Worm (Caenorhabditis elegans) whole organism, L2 larva: ENCODE data around the gene C51E3.10.

ENCODE experiments used
- C34F6.9 ChIP-seq: fragments of 150-350 bp; optimal IDR thresholded peaks from 2 replicates; lab custom pipeline; 2014; ENCODE audit warnings: missing biosample characterization, missing genetic modification characterization
- R02D3.7 ChIP-seq: fragments of 150-350 bp; optimal IDR thresholded peaks from 2 replicates; lab custom pipeline; 2014; ENCODE audit warnings: missing biosample characterization, missing genetic modification characterization
- blmp-1 ChIP-seq: sonication (generic microtip); optimal IDR thresholded peaks from 2 replicates; lab custom pipeline; 2017; ENCODE audit warnings: missing genetic modification characterization, mild to moderate bottlenecking, missing compliant biosample characterization, antibody characterized with exemption, moderate library complexity; ENCODE audit not compliant: insufficient read depth
- dmd-4 ChIP-seq: sonication (generic microtip); optimal IDR thresholded peaks from 2 replicates; lab custom pipeline; 2017; ENCODE audit warnings: missing biosample characterization, missing genetic modification characterization
- mab-5 ChIP-seq: fragments of 150-350 bp; optimal IDR thresholded peaks from 2 replicates; lab custom pipeline; 2014; ENCODE audit warnings: missing biosample characterization, missing genetic modification characterization
- nhr-12 ChIP-seq: fragments of 150-350 bp; optimal IDR thresholded peaks from 2 replicates; lab custom pipeline; 2014; ENCODE audit warnings: missing biosample characterization, missing genetic modification characterization
- nhr-129 ChIP-seq: fragments of 150-350 bp; optimal IDR thresholded peaks from 2 replicates; lab custom pipeline; 2014; ENCODE audit warnings: missing biosample characterization, missing genetic modification characterization
- peb-1 ChIP-seq: fragments of 150-350 bp; optimal IDR thresholded peaks from 2 replicates; lab custom pipeline; 2014; ENCODE audit warnings: missing biosample characterization, missing genetic modification characterization
- sma-9 ChIP-seq, 2 experiments: fragments of 150-350 bp in 1 of 2; sonication (generic microtip) in 1 of 2; optimal IDR thresholded peaks; 2 replicates each; lab custom pipeline; 2014 to 2016; ENCODE audit warnings: missing genetic modification characterization in 2 of 2, mild to moderate bottlenecking in 1 of 2, missing biosample characterization in 1 of 2, missing compliant biosample characterization in 1 of 2, missing genetic modification reagents in 1 of 2, moderate library complexity in 1 of 2
- unc-62 ChIP-seq: fragments of 150-350 bp; optimal IDR thresholded peaks from 2 replicates; lab custom pipeline; 2014; ENCODE audit warnings: missing biosample characterization, missing genetic modification reagents, missing genetic modification characterization

- TF ChIP-seq mab-5, result no peak
- TF ChIP-seq nhr-129 (tag; lab: Kevin White, UChicago), result no peak
- TF ChIP-seq nhr-12, result no peak
- TF ChIP-seq dmd-4 (tag; lab: Kevin White, UChicago), result no peak
- no peak for TF ChIP-seq sma-9 (GFP tag; optimal IDR thresholded peaks at IDR 0.05; lab: Kevin White, UChicago)
- TF ChIP-seq sma-9 (tag; optimal IDR thresholded peaks at IDR 0.05; lab: Kevin White, UChicago), result no peak
- TF ChIP-seq C34F6.9 (tag; lab: Kevin White, UChicago), result no peak
- TF ChIP-seq unc-62 (GFP tag; lab: Kevin White, UChicago), result no peak
- no peak for TF ChIP-seq blmp-1 (tag; lab: Kevin White, UChicago)
- no peak for TF ChIP-seq peb-1
- TF ChIP-seq R02D3.7 (tag; lab: Kevin White, UChicago), result no peak
These were observed 30.7 kb downstream of the C51E3.10 start, which contains the start of gene aos-1 for ce11 chrV:10130195-10130594.
